Fruit fly (Drosophila melanogaster) Kc167 (cell line): ENCODE data around the gene CG8813.

Experiments used
- Myc ChIP-seq: fragments of >200 bp; optimal IDR thresholded peaks from 2 replicates; lab custom pipeline; 2017; ENCODE audit warnings: missing external identifiers
- insv ChIP-seq: fragments of >200 bp; optimal IDR thresholded peaks from 3 replicates; lab custom pipeline; 2018; ENCODE audit warnings: missing external identifiers
- psq ChIP-seq: fragments of >200 bp; optimal IDR thresholded peaks from 2 replicates; lab custom pipeline; 2017; ENCODE audit warnings: missing external identifiers
- ttk ChIP-seq: sonication (Bioruptor generic); optimal IDR thresholded peaks from 2 replicates; lab custom pipeline; 2017; ENCODE audit warnings: missing external identifiers

DNA sequence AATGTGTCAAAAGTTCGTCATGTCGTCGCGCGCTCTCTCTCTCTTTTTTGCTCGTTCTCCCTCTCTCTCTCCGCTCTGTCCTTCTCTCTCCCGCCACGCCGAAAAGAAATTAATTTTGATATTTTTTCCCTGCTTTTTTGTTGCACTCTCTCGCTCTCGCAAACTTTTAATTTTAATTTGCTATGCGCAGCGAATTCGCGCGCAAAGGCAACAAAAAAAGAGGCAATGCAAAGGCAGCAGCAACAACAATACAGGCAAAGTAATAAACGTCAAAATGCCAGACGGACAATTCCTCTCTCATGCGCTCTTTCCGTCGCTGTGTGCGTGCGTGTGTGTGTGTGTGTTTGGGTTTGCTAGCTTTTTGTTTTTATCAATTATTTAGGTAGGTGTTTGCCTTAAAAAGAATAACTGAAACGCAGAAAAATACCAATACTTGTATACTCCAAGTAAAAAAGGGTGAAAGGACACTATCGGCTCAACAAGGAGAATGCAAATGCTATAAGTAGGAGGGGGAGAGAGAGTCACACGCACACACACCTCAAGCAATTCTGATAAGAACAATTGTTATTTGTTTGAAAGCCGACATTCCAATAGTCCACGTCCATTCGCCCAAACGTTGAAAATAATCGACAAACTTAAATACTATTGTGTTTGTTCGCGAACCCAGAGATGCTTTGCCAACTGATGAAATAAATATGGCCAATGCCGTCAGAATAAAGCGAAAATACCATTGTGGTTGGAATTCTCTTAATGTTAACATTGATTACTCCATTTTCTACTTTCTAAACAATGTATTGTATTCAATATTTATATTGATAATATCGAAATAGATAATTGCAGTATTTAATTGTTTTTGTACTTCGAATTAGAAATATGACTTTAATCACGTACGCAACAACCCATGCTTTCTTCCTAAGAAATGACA lies 17.4 kb downstream of the CG8813 start:
- TF ChIP-seq ttk (lab: Kevin White, UChicago) = no peak
- TF ChIP-seq psq (lab: Kevin White, UChicago) = no peak
- no peak for TF ChIP-seq insv (lab: Kevin White, UChicago)
- TF ChIP-seq Myc = no peak
